Fruit fly (Drosophila melanogaster): ENCODE results near the gene CG33500.
A peak's percentile ranks its signal among the peaks of the same experiment; 100 is the strongest.

Gene CG33500

DNA sequence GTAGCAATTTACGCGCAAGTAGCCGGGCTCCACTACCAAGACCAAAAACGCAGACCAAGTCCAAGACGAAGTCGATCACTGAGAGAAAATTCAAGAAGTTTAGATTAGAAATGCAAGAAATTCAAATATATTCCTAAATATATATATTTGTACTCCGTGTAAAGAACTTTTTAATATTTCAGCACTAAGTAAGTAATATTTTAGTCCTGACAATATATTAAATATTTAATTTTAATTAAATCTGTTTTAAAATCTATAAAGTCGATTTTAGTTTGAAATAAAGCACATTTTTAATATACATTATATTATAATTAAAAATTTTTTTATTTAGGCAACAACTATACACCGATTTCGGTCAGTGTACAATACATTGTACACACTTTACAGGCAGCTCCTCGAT, 41.5 kb upstream of the CG33500 start (continued):
- TF ChIP-seq CG31441 (GFP tag; IDR thresholded peaks at IDR 0.05) (peak; percentile 66), jing (GFP tag; optimal IDR thresholded peaks at IDR 0.05) (no peak), grau (tag; optimal IDR thresholded peaks at IDR 0.05) (peak; percentile 62), Sox102F (GFP tag; optimal IDR thresholded peaks at IDR 0.05) (peak; percentile 56), bbx (GFP tag; IDR thresholded peaks at IDR 0.05; ENCODE audit: partially characterized antibody) (no peak), nmo (GFP tag; optimal IDR thresholded peaks at IDR 0.05) (peak; percentile 53), Oli (tag; optimal IDR thresholded peaks at IDR 0.05) (peak; percentile 9), caup (GFP tag; optimal IDR thresholded peaks at IDR 0.05; ENCODE audit: severe bottlenecking) (peak; percentile 7), cas (GFP tag; IDR thresholded peaks at IDR 0.05) (no peak), CG10209 (GFP tag; optimal IDR thresholded peaks at IDR 0.05) (peak; percentile 28), wor (GFP tag; IDR thresholded peaks at IDR 0.05) (0 out of 2 replicates have a peak, but pooled peaks have one; percentile 12), CG6689 (GFP tag; IDR thresholded peaks at IDR 0.05) (peak; percentile 43; the same call in 1 of the 2 replicates), tap (tag; optimal IDR thresholded peaks at IDR 0.05) (peak; percentile 21), Hr3 (GFP tag; optimal IDR thresholded peaks at IDR 0.05) (peak; percentile 35), CG12659 (GFP tag; optimal IDR thresholded peaks at IDR 0.05) (peak; percentile 21), gem (tag; optimal IDR thresholded peaks at IDR 0.05) (peak; percentile 76), CG14710 (tag; optimal IDR thresholded peaks at IDR 0.05) (peak; percentile 38), CG15601 (tag; optimal IDR thresholded peaks at IDR 0.05) (peak; percentile 19), CG7556 (GFP tag; optimal IDR thresholded peaks at IDR 0.05) (peak; percentile 74), CG4424 (GFP tag; optimal IDR thresholded peaks at IDR 0.05) (peak; percentile 0), dmrt99B (tag; optimal IDR thresholded peaks at IDR 0.05) (peak; percentile 55), CG8924 (tag; optimal IDR thresholded peaks at IDR 0.05) (peak; percentile 61), CG2129 (GFP tag; IDR thresholded peaks at IDR 0.05; ENCODE audit: partially characterized antibody) (no peak), tgo (GFP tag; IDR thresholded peaks at IDR 0.05) (peak; percentile 27; the same call in 1 of the 3 replicates), bsh (GFP tag; optimal IDR thresholded peaks at IDR 0.05) (peak in 1 of 2 experiments; percentile 31), lola (GFP tag; optimal IDR thresholded peaks at IDR 0.05) (peak in 1 of 3 experiments; percentile 47), CG9727 (GFP tag; optimal IDR thresholded peaks at IDR 0.05) (peak; percentile 59), Ets65A (GFP tag) (peak; percentile 46), CG15269 (tag; optimal IDR thresholded peaks at IDR 0.05) (peak; percentile 41), H2.0 (GFP tag; IDR thresholded peaks at IDR 0.05) (no peak), CG1233 (GFP tag; optimal IDR thresholded peaks at IDR 0.05) (peak; percentile 3), tin (GFP tag; optimal IDR thresholded peaks at IDR 0.05) (peak; percentile 21), CG12236 (GFP tag; optimal IDR thresholded peaks at IDR 0.05) (no peak), Hr51 (GFP tag; optimal IDR thresholded peaks at IDR 0.05) (peak in 1 of 2 experiments; percentile 68), CG13775 (GFP tag; optimal IDR thresholded peaks at IDR 0.05) (peak; percentile 34), CG30403 (GFP tag; optimal IDR thresholded peaks at IDR 0.05) (peak; percentile 12), row (GFP tag; IDR thresholded peaks at IDR 0.05) (0 out of 3 replicates have a peak, but pooled peaks have one; percentile 21), CG2875 (GFP tag; optimal IDR thresholded peaks at IDR 0.05) (no peak), gcm (GFP tag; optimal IDR thresholded peaks at IDR 0.05) (peak; percentile 18), HLH54F (GFP tag; optimal IDR thresholded peaks at IDR 0.05) (no peak), CG2678 (tag; optimal IDR thresholded peaks at IDR 0.05) (peak; percentile 71), CG12391 (tag; optimal IDR thresholded peaks at IDR 0.05) (peak; percentile 37), CG13296 (GFP tag; optimal IDR thresholded peaks at IDR 0.05) (peak; percentile 3), ssp (GFP tag; IDR thresholded peaks at IDR 0.05) (0 out of 2 replicates have a peak, but pooled peaks have one; percentile 16), Meics (GFP tag; optimal IDR thresholded peaks at IDR 0.05) (peak; percentile 43), gfzf (GFP tag; optimal IDR thresholded peaks at IDR 0.05) (no peak), HHEX (GFP tag; optimal IDR thresholded peaks at IDR 0.05) (peak; percentile 22), CG18599 (GFP tag; optimal IDR thresholded peaks at IDR 0.05) (peak; percentile 49)

Measured in whole organism, embryonic.